Worm (Caenorhabditis elegans) whole organism, L4/young adult: Measurements from ENCODE around the gene sucl-2.

ENCODE experiments used
- W03F9.2 ChIP-seq: fragments of 150-350 bp; optimal IDR thresholded peaks from 2 replicates; lab custom pipeline; 2014; ENCODE audit warnings: missing biosample characterization, missing genetic modification characterization
- dao-5 ChIP-seq: sonication (generic microtip); optimal IDR thresholded peaks from 2 replicates; lab custom pipeline; 2016; ENCODE audit warnings: missing genotype, missing genetic modification characterization, moderate library complexity, missing compliant biosample characterization
- him-1 ChIP-seq: sonication (generic microtip); optimal IDR thresholded peaks from 2 replicates; lab custom pipeline; 2016; ENCODE audit warnings: missing genotype, missing genetic modification reagents, missing genetic modification characterization, missing compliant biosample characterization

Gene sucl-2

ce11 chrIII:909540-909939 is 8.3 kb upstream of the sucl-2 start, which contains the start of gene crls-1:
Gene crls-1 (minus strand): TSS chrIII:909902.
- TF ChIP-seq him-1 (tag; lab: Kevin White, UChicago) (no peak), W03F9.2 (tag; lab: Kevin White, UChicago) (no peak), dao-5 (no peak)

ce11 chrIII:907990-908389 is 6.8 kb upstream of the sucl-2 start:
- no peak for TF ChIP-seq dao-5

- no peak for TF ChIP-seq him-1 (tag; lab: Kevin White, UChicago)
- no peak for TF ChIP-seq W03F9.2 (tag; lab: Kevin White, UChicago)
Observed at ce11 chrIII:907311-907710, 6.1 kb upstream of the sucl-2 start, which contains the start of gene F23H11.4. Gene F23H11.4 (minus strand): TSS chrIII:907539.

ce11 chrIII:901600-902250 is 513 bp upstream of the sucl-2 start:
- TF ChIP-seq dao-5 (no peak), W03F9.2 (tag; lab: Kevin White, UChicago) (no peak), him-1 (tag; lab: Kevin White, UChicago) (no peak)

ce11 chrIII:900134-900533 is 1.1 kb downstream of the sucl-2 start:
- TF ChIP-seq dao-5 (no peak), him-1 (tag; lab: Kevin White, UChicago) (no peak), W03F9.2 (tag; lab: Kevin White, UChicago) (no peak)

ce11 chrIII:896904-897303 is 4.3 kb downstream of the sucl-2 start:
- TF ChIP-seq dao-5 = no peak
- TF ChIP-seq W03F9.2 (tag; lab: Kevin White, UChicago) = no peak
- TF ChIP-seq him-1 (tag; lab: Kevin White, UChicago) = no peak

ce11 chrIII:895525-895924 is 5.7 kb downstream of the sucl-2 start, which contains the start of the genes ztf-18 and F23H11.2:
Gene ztf-18 (minus strand): TSS chrIII:895712.
Gene F23H11.2 (plus strand): TSS chrIII:895747.
- no peak for TF ChIP-seq W03F9.2 (tag; lab: Kevin White, UChicago)
- TF ChIP-seq him-1 (tag; lab: Kevin White, UChicago) = no peak
- no peak for TF ChIP-seq dao-5

ce11 chrIII:891014-891413 is 10.2 kb downstream of the sucl-2 start, which contains the start of gene T24C4.10:
Gene T24C4.10 (minus strand): TSS chrIII:891243.
- no peak for TF ChIP-seq W03F9.2 (tag; lab: Kevin White, UChicago)

ce11 chrIII:888983-889549 is 12.1 kb downstream of the sucl-2 start:
- no peak for TF ChIP-seq him-1 (tag; lab: Kevin White, UChicago)
- TF ChIP-seq W03F9.2 (tag; lab: Kevin White, UChicago) = no peak
- no peak for TF ChIP-seq dao-5

ce11 chrIII:887874-888299 is 13.3 kb downstream of the sucl-2 start:
- TF ChIP-seq W03F9.2 (tag; lab: Kevin White, UChicago) = peak; percentile 14
- TF ChIP-seq him-1 (tag; lab: Kevin White, UChicago) = peak; percentile 66
- TF ChIP-seq dao-5 = no peak

ce11 chrIII:886726-887125 is 14.5 kb downstream of the sucl-2 start, which contains the start of gene zer-1:
Gene zer-1 (minus strand): TSS chrIII:886793.
- TF ChIP-seq W03F9.2 (tag; lab: Kevin White, UChicago) (no peak), him-1 (tag; lab: Kevin White, UChicago) (no peak), dao-5 (no peak)

- TF ChIP-seq him-1 (tag; lab: Kevin White, UChicago) (no peak), W03F9.2 (tag; lab: Kevin White, UChicago) (no peak), dao-5 (no peak)
Observed at ce11 chrIII:883595-883994, 17.6 kb downstream of the sucl-2 start.

ce11 chrIII:881460-881859 is 19.8 kb downstream of the sucl-2 start:
- TF ChIP-seq dao-5 (peak; percentile 44), W03F9.2 (tag; lab: Kevin White, UChicago) (no peak)

- TF ChIP-seq dao-5 (no peak), W03F9.2 (tag; lab: Kevin White, UChicago) (no peak), him-1 (tag; lab: Kevin White, UChicago) (no peak)
Observed at ce11 chrIII:880840-881239, 20.4 kb downstream of the sucl-2 start.

- TF ChIP-seq him-1 (tag; lab: Kevin White, UChicago) = no peak
- TF ChIP-seq dao-5 = no peak
- TF ChIP-seq W03F9.2 (tag; lab: Kevin White, UChicago) = no peak
Observed at ce11 chrIII:879634-880033, 21.6 kb downstream of the sucl-2 start, which contains the start of the genes T24C4.5 and ucr-2.3. Gene T24C4.5 (minus strand): TSS chrIII:879734. Gene ucr-2.3 (plus strand): TSS chrIII:879860.
